Worm (Caenorhabditis elegans) whole organism, L3 larva: ENCODE data around the gene pbs-6.

ENCODE experiments used
- aly-2 ChIP-seq: fragments of 150-350 bp; optimal IDR thresholded peaks from 2 replicates; lab custom pipeline; 2014; ENCODE audit warnings: missing biosample characterization, missing genetic modification characterization
- ama-1 ChIP-seq: fragments of 150-350 bp; optimal IDR thresholded peaks from 2 replicates; lab custom pipeline; 2018
- ceh-16 ChIP-seq: sonication (generic microtip); optimal IDR thresholded peaks from 2 replicates; lab custom pipeline; 2017; ENCODE audit warnings: missing biosample characterization, missing genetic modification characterization
- ceh-28 ChIP-seq: fragments of 150-350 bp; optimal IDR thresholded peaks from 2 replicates; lab custom pipeline; 2014; ENCODE audit warnings: missing biosample characterization, missing genetic modification reagents, missing genetic modification characterization
- ceh-82 ChIP-seq: fragments of 150-350 bp; optimal IDR thresholded peaks from 2 replicates; lab custom pipeline; 2014; ENCODE audit warnings: missing biosample characterization, missing genetic modification characterization
- fkh-10 ChIP-seq: sonication (generic microtip); optimal IDR thresholded peaks from 2 replicates; lab custom pipeline; 2017; ENCODE audit warnings: missing biosample characterization, missing genetic modification reagents, missing genetic modification characterization
- hmg-11 ChIP-seq: sonication (generic microtip); optimal IDR thresholded peaks from 2 replicates; lab custom pipeline; 2016; ENCODE audit warnings: missing genetic modification characterization, missing compliant biosample characterization
- lin-39 ChIP-seq: fragments of 150-350 bp; optimal IDR thresholded peaks from 2 replicates; lab custom pipeline; 2018; ENCODE audit warnings: missing biosample characterization, missing genetic modification reagents, missing genetic modification characterization
- nhr-12 ChIP-seq: fragments of 150-350 bp; optimal IDR thresholded peaks from 2 replicates; lab custom pipeline; 2014; ENCODE audit warnings: missing biosample characterization, missing genetic modification characterization
- nhr-25 ChIP-seq: sonication (generic microtip); optimal IDR thresholded peaks from 2 replicates; lab custom pipeline; 2017; ENCODE audit warnings: missing biosample characterization, missing genetic modification characterization
- nhr-76 ChIP-seq: fragments of 150-350 bp; sonication (generic microtip); optimal IDR thresholded peaks from 5 replicates; lab custom pipeline; 2014; ENCODE audit warnings: missing biosample characterization, missing genetic modification characterization
- skn-1 ChIP-seq: fragments of 150-350 bp; optimal IDR thresholded peaks from 2 replicates; lab custom pipeline; 2014; ENCODE audit warnings: missing biosample characterization, missing genetic modification characterization
- unc-39 ChIP-seq: sonication (generic microtip); optimal IDR thresholded peaks from 4 replicates; lab custom pipeline; 2017; ENCODE audit warnings: missing biosample characterization, missing genetic modification characterization
- zag-1 ChIP-seq: fragments of 150-350 bp; optimal IDR thresholded peaks from 2 replicates; lab custom pipeline; 2014; ENCODE audit warnings: missing biosample characterization, missing genetic modification characterization

DNA sequence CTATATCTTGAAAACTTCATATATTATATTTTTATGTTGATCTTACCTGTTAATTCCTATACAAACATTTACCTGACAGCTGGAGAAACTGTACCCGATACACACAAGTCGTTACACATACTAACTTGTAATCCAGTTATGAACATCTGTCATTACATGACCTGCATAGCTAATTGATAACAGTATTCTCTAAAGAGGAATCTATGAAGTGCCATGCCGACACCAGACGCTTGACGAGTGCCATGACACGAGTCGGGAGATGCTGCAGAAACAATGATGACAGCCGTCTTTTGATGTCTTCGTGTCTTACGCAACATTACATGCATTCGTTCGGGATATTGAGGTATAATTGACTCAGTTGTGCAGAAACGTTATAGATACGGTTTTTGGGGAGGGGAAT, 23.8 kb downstream of the pbs-6 start:
- TF ChIP-seq nhr-76 (tag; lab: Kevin White, UChicago): no peak
- no peak for TF ChIP-seq unc-39 (tag; lab: Kevin White, UChicago)
- TF ChIP-seq nhr-12 (tag; lab: Kevin White, UChicago): no peak
- TF ChIP-seq skn-1 (tag; lab: Kevin White, UChicago): no peak
- TF ChIP-seq hmg-11 (tag; lab: Kevin White, UChicago): no peak
- TF ChIP-seq ceh-16: no peak
- no peak for TF ChIP-seq aly-2 (tag; lab: Kevin White, UChicago)
- TF ChIP-seq nhr-25 (tag; lab: Kevin White, UChicago): no peak
- no peak for TF ChIP-seq fkh-10 (GFP tag; lab: Kevin White, UChicago)
- TF ChIP-seq ama-1 (lab: Kevin White, UChicago): no peak
- TF ChIP-seq zag-1 (tag; lab: Kevin White, UChicago): no peak
- no peak for TF ChIP-seq ceh-82 (tag; lab: Kevin White, UChicago)
- TF ChIP-seq lin-39 (tag; lab: Kevin White, UChicago): no peak
- no peak for TF ChIP-seq ceh-28
